Worm (Caenorhabditis elegans) whole organism, L2 larva: Measurements from ENCODE around the gene B0303.14.

ENCODE experiments used
- C34F6.9 ChIP-seq: fragments of 150-350 bp; optimal IDR thresholded peaks from 2 replicates; lab custom pipeline; 2014; ENCODE audit warnings: missing biosample characterization, missing genetic modification characterization
- F13H6.1 ChIP-seq: sonication (generic microtip); optimal IDR thresholded peaks from 2 replicates; lab custom pipeline; 2016; ENCODE audit warnings: missing genetic modification characterization, missing compliant biosample characterization
- R02D3.7 ChIP-seq: fragments of 150-350 bp; optimal IDR thresholded peaks from 2 replicates; lab custom pipeline; 2014; ENCODE audit warnings: missing biosample characterization, missing genetic modification characterization
- Y55F3AM.14 ChIP-seq: fragments of 200-800 bp; sonication (Bioruptor generic); optimal IDR thresholded peaks from 2 replicates; lab custom pipeline; 2018; ENCODE audit warnings: mild to moderate bottlenecking, missing genetic modification characterization, missing compliant biosample characterization
- ZK546.5 ChIP-seq: sonication (generic microtip); optimal IDR thresholded peaks from 2 replicates; lab custom pipeline; 2017; ENCODE audit warnings: missing biosample characterization, missing genetic modification characterization
- alr-1 ChIP-seq: fragments of 150-350 bp; optimal IDR thresholded peaks from 2 replicates; lab custom pipeline; 2014; ENCODE audit warnings: missing biosample characterization, missing genetic modification characterization
- aly-2 ChIP-seq: fragments of 150-350 bp; optimal IDR thresholded peaks from 2 replicates; lab custom pipeline; 2014; ENCODE audit warnings: missing biosample characterization, missing genetic modification characterization
- ama-1 ChIP-seq: fragments of 150-350 bp; optimal IDR thresholded peaks from 2 replicates; lab custom pipeline; 2018; ENCODE audit warnings: inconsistent platforms
- blmp-1 ChIP-seq: sonication (generic microtip); optimal IDR thresholded peaks from 2 replicates; lab custom pipeline; 2017; ENCODE audit warnings: missing genetic modification characterization, mild to moderate bottlenecking, missing compliant biosample characterization, antibody characterized with exemption, moderate library complexity; ENCODE audit not compliant: insufficient read depth
- ceh-16 ChIP-seq: fragments of 150-350 bp; optimal IDR thresholded peaks from 2 replicates; lab custom pipeline; 2014; ENCODE audit warnings: missing biosample characterization, missing genetic modification characterization
- ceh-82 ChIP-seq: fragments of 150-350 bp; optimal IDR thresholded peaks from 2 replicates; lab custom pipeline; 2014; ENCODE audit warnings: missing biosample characterization, missing genetic modification characterization
- crh-2 ChIP-seq: sonication (generic microtip); optimal IDR thresholded peaks from 2 replicates; lab custom pipeline; 2017; ENCODE audit warnings: missing biosample characterization, missing genetic modification characterization
- dmd-4 ChIP-seq: sonication (generic microtip); optimal IDR thresholded peaks from 2 replicates; lab custom pipeline; 2017; ENCODE audit warnings: missing biosample characterization, missing genetic modification characterization
- egl-27 ChIP-seq: sonication (generic microtip); optimal IDR thresholded peaks from 3 replicates; lab custom pipeline; 2017; ENCODE audit warnings: missing biosample characterization, missing genetic modification reagents, missing genetic modification characterization
- elt-1 ChIP-seq: fragments of 150-350 bp; optimal IDR thresholded peaks from 2 replicates; lab custom pipeline; 2014; ENCODE audit warnings: missing biosample characterization, missing genetic modification characterization
- elt-3 ChIP-seq: sonication (generic microtip); optimal IDR thresholded peaks from 2 replicates; lab custom pipeline; 2017; ENCODE audit warnings: missing biosample characterization, missing genetic modification characterization
- fos-1 ChIP-seq: fragments of 150-350 bp; optimal IDR thresholded peaks from 2 replicates; lab custom pipeline; 2014; ENCODE audit warnings: missing biosample characterization, missing genetic modification characterization
- gmeb-1 ChIP-seq: fragments of 150-350 bp; optimal IDR thresholded peaks from 2 replicates; lab custom pipeline; 2014; ENCODE audit warnings: missing biosample characterization, missing genetic modification characterization
- lin-11 ChIP-seq: fragments of 150-350 bp; sonication (generic microtip); optimal IDR thresholded peaks from 2 replicates; lab custom pipeline; 2014; ENCODE audit warnings: missing biosample characterization, missing genetic modification characterization, inconsistent platforms, mixed read lengths
- lin-13 ChIP-seq: fragments of 150-350 bp; optimal IDR thresholded peaks from 2 replicates; lab custom pipeline; 2014; ENCODE audit warnings: missing biosample characterization, missing genetic modification reagents, missing genetic modification characterization
- lin-39 ChIP-seq: fragments of 150-350 bp; optimal IDR thresholded peaks from 2 replicates; lab custom pipeline; 2014; ENCODE audit warnings: missing biosample characterization, missing genetic modification reagents, missing genetic modification characterization
- lsy-2 ChIP-seq, 2 experiments: fragments of 150-350 bp in 1 of 2; sonication (generic microtip) in 1 of 2; optimal IDR thresholded peaks; 2 replicates each; lab custom pipeline; 2014 to 2017; ENCODE audit warnings: missing biosample characterization in 2 of 2, missing genetic modification characterization in 2 of 2
- mab-5 ChIP-seq: fragments of 150-350 bp; optimal IDR thresholded peaks from 2 replicates; lab custom pipeline; 2014; ENCODE audit warnings: missing biosample characterization, missing genetic modification characterization
- mbf-1 ChIP-seq: sonication (generic microtip); optimal IDR thresholded peaks from 2 replicates; lab custom pipeline; 2017; ENCODE audit warnings: missing biosample characterization, missing genetic modification characterization
- mdl-1 ChIP-seq, 2 experiments: fragments of 150-350 bp in 1 of 2; sonication (generic microtip) in 1 of 2; optimal IDR thresholded peaks; 2 replicates each; lab custom pipeline; 2017; ENCODE audit warnings: missing biosample characterization in 2 of 2, missing genetic modification characterization in 2 of 2
- nhr-10 ChIP-seq: sonication (generic microtip); optimal IDR thresholded peaks from 2 replicates; lab custom pipeline; 2017; ENCODE audit warnings: missing biosample characterization, missing genetic modification characterization
- nhr-11 ChIP-seq: fragments of 150-350 bp; optimal IDR thresholded peaks from 2 replicates; lab custom pipeline; 2014; ENCODE audit warnings: missing biosample characterization, missing genetic modification characterization
- nhr-12 ChIP-seq: fragments of 150-350 bp; optimal IDR thresholded peaks from 2 replicates; lab custom pipeline; 2014; ENCODE audit warnings: missing biosample characterization, missing genetic modification characterization
- nhr-129 ChIP-seq: fragments of 150-350 bp; optimal IDR thresholded peaks from 2 replicates; lab custom pipeline; 2014; ENCODE audit warnings: missing biosample characterization, missing genetic modification characterization
- nhr-21 ChIP-seq: fragments of 150-350 bp; optimal IDR thresholded peaks from 2 replicates; lab custom pipeline; 2014; ENCODE audit warnings: missing biosample characterization, missing genetic modification characterization
- nhr-23 ChIP-seq: fragments of 150-350 bp; optimal IDR thresholded peaks from 2 replicates; lab custom pipeline; 2014; ENCODE audit warnings: missing biosample characterization, missing genetic modification reagents, missing genetic modification characterization
- nhr-237 ChIP-seq: fragments of 150-350 bp; optimal IDR thresholded peaks from 2 replicates; lab custom pipeline; 2014; ENCODE audit warnings: missing biosample characterization, missing genetic modification characterization
- nhr-25 ChIP-seq: fragments of 150-350 bp; sonication (generic microtip); optimal IDR thresholded peaks from 3 replicates; lab custom pipeline; 2014; ENCODE audit warnings: missing biosample characterization, missing genetic modification characterization
- nhr-6 ChIP-seq: fragments of 150-350 bp; optimal IDR thresholded peaks from 2 replicates; lab custom pipeline; 2014; ENCODE audit warnings: missing biosample characterization, missing genetic modification characterization
- nhr-77 ChIP-seq: fragments of 150-350 bp; optimal IDR thresholded peaks from 2 replicates; lab custom pipeline; 2014; ENCODE audit warnings: missing biosample characterization, missing genetic modification characterization
- peb-1 ChIP-seq: fragments of 150-350 bp; optimal IDR thresholded peaks from 2 replicates; lab custom pipeline; 2014; ENCODE audit warnings: missing biosample characterization, missing genetic modification characterization
- sem-4 ChIP-seq: fragments of 150-350 bp; optimal IDR thresholded peaks from 2 replicates; lab custom pipeline; 2014; ENCODE audit warnings: missing biosample characterization, missing genetic modification reagents, missing genetic modification characterization
- skn-1 ChIP-seq: sonication (generic microtip); optimal IDR thresholded peaks from 2 replicates; lab custom pipeline; 2017; ENCODE audit warnings: missing biosample characterization, missing genetic modification characterization
- sma-3 ChIP-seq: sonication (generic microtip); optimal IDR thresholded peaks from 2 replicates; lab custom pipeline; 2016; ENCODE audit warnings: missing genetic modification reagents, missing genetic modification characterization, missing compliant biosample characterization
- sma-9 ChIP-seq, 2 experiments: fragments of 150-350 bp in 1 of 2; sonication (generic microtip) in 1 of 2; optimal IDR thresholded peaks; 2 replicates each; lab custom pipeline; 2014 to 2016; ENCODE audit warnings: missing genetic modification characterization in 2 of 2, mild to moderate bottlenecking in 1 of 2, missing biosample characterization in 1 of 2, missing compliant biosample characterization in 1 of 2, missing genetic modification reagents in 1 of 2, moderate library complexity in 1 of 2
- snpc-4 ChIP-seq: fragments of 150-350 bp; optimal IDR thresholded peaks from 2 replicates; lab custom pipeline; 2014; ENCODE audit warnings: missing biosample characterization, missing genetic modification characterization
- unc-39 ChIP-seq: fragments of 150-350 bp; optimal IDR thresholded peaks from 2 replicates; lab custom pipeline; 2014; ENCODE audit warnings: missing biosample characterization, missing genetic modification characterization
- unc-55 ChIP-seq: fragments of 150-350 bp; sonication (generic microtip); optimal IDR thresholded peaks from 3 replicates; lab custom pipeline; 2014; ENCODE audit warnings: missing biosample characterization, missing genetic modification reagents, missing genetic modification characterization
- unc-62 ChIP-seq: fragments of 150-350 bp; optimal IDR thresholded peaks from 2 replicates; lab custom pipeline; 2014; ENCODE audit warnings: missing biosample characterization, missing genetic modification reagents, missing genetic modification characterization
- zag-1 ChIP-seq: fragments of 150-350 bp; optimal IDR thresholded peaks from 2 replicates; lab custom pipeline; 2014; ENCODE audit warnings: missing biosample characterization, missing genetic modification characterization
- ztf-1 ChIP-seq: fragments of 200-800 bp; sonication (Bioruptor generic); conservative IDR thresholded peaks from 2 replicates; pipeline ENCODE4 v1.3.6; 2022; ENCODE audit warnings: missing genetic modification characterization, missing compliant biosample characterization
- ztf-11 ChIP-seq: sonication (generic microtip); optimal IDR thresholded peaks from 2 replicates; lab custom pipeline; 2017; ENCODE audit warnings: missing biosample characterization, missing genetic modification characterization
- ztf-4 ChIP-seq: fragments of 150-350 bp; optimal IDR thresholded peaks from 2 replicates; lab custom pipeline; 2014; ENCODE audit warnings: missing biosample characterization, missing genetic modification characterization

The B0303.14 gene

ce11 chrIII:8750606-8751005 is 34.6 kb upstream of the B0303.14 start, which contains the start of gene ugtp-1:
ugtp-1 (minus strand) TSS chrIII:8750706.
- TF ChIP-seq lin-39 (tag; lab: Kevin White, UChicago) (no peak), ceh-82 (tag; lab: Kevin White, UChicago) (no peak), ztf-4 (tag; lab: Kevin White, UChicago) (no peak), gmeb-1 (tag; lab: Kevin White, UChicago) (no peak), lsy-2 (tag; optimal IDR thresholded peaks at IDR 0.05; lab: Kevin White, UChicago) (no peak), ztf-11 (no peak), crh-2 (tag; lab: Kevin White, UChicago) (no peak), unc-39 (tag; lab: Kevin White, UChicago) (no peak), Y55F3AM.14 (GFP tag; lab: Kevin White, UChicago) (no peak)
- TF ChIP-seq, all 48 proteins: peak for 0

DNA sequence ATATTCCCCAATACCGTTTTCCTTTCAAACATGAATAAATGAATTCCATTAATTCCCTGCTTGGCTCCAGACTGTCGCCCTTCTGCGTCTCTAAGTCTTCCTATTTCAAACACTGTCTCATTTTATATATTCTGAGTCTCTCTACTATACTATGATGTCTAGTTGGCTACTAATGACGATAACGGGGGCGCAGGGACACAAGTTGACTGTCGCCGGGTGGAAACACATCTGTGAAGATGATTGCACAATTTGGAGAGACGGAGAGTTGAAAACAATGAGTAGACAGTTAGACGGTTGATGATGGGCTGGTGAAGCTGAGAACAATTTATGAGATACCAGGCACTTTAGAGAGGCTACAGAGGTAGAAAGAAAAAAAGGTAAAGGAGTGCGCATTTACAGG is 33.5 kb upstream of the B0303.14 start, which contains the start of gene sma-2:
TSS of gene sma-2 (plus strand) at position 194 of the 400 bp plus-strand sequence.
- peak; percentile 98 for TF ChIP-seq fos-1 (tag; lab: Kevin White, UChicago)
- TF ChIP-seq ZK546.5 (tag; lab: Kevin White, UChicago), result no peak
- no peak for TF ChIP-seq aly-2 (tag; lab: Kevin White, UChicago)
- TF ChIP-seq ztf-11, result no peak
- TF ChIP-seq nhr-6 (tag; lab: Kevin White, UChicago), result no peak
- no peak for TF ChIP-seq ama-1
- TF ChIP-seq Y55F3AM.14 (GFP tag; lab: Kevin White, UChicago), result no peak
- TF ChIP-seq ztf-1, result no peak
- TF ChIP-seq peb-1, result no peak
- TF ChIP-seq nhr-237 (tag; lab: Kevin White, UChicago), result no peak
- no peak for TF ChIP-seq blmp-1 (tag; lab: Kevin White, UChicago)
- TF ChIP-seq mdl-1 (tag; optimal IDR thresholded peaks at IDR 0.05; lab: Kevin White, UChicago), result peak in 1 of 2 experiments; percentile 16
- TF ChIP-seq skn-1 (tag; lab: Kevin White, UChicago), result no peak
- no peak for TF ChIP-seq snpc-4 (tag; lab: Kevin White, UChicago)
- TF ChIP-seq lin-11 (tag; lab: Kevin White, UChicago), result no peak
- TF ChIP-seq lsy-2 (tag; optimal IDR thresholded peaks at IDR 0.05; lab: Kevin White, UChicago), result peak in 1 of 2 experiments; percentile 45
- no peak for TF ChIP-seq nhr-10 (tag; lab: Kevin White, UChicago)
- no peak for TF ChIP-seq mbf-1 (tag; lab: Kevin White, UChicago)
- no peak for TF ChIP-seq sem-4 (tag; lab: Kevin White, UChicago)
- no peak for TF ChIP-seq unc-39 (tag; lab: Kevin White, UChicago)
- TF ChIP-seq sma-9 (GFP tag; optimal IDR thresholded peaks at IDR 0.05; lab: Kevin White, UChicago), result peak; percentile 91
- TF ChIP-seq sma-9 (tag; optimal IDR thresholded peaks at IDR 0.05; lab: Kevin White, UChicago), result no peak
- TF ChIP-seq C34F6.9 (tag; lab: Kevin White, UChicago), result peak; percentile 29
- no peak for TF ChIP-seq nhr-11 (tag; lab: Kevin White, UChicago)
- no peak for TF ChIP-seq nhr-23 (tag; lab: Kevin White, UChicago)
- peak; percentile 68 for TF ChIP-seq nhr-129 (tag; lab: Kevin White, UChicago)
- no peak for TF ChIP-seq alr-1
- no peak for TF ChIP-seq nhr-12
- no peak for TF ChIP-seq ceh-82 (tag; lab: Kevin White, UChicago)
- no peak for TF ChIP-seq elt-1
- peak; percentile 74 for TF ChIP-seq nhr-25
- no peak for TF ChIP-seq dmd-4 (tag; lab: Kevin White, UChicago)
- TF ChIP-seq ztf-4 (tag; lab: Kevin White, UChicago), result no peak
- TF ChIP-seq mab-5, result no peak
- TF ChIP-seq sma-3 (GFP tag; lab: Kevin White, UChicago), result peak; percentile 99
- peak; percentile 15 for TF ChIP-seq egl-27
- no peak for TF ChIP-seq zag-1
- TF ChIP-seq crh-2 (tag; lab: Kevin White, UChicago), result peak; percentile 85
- TF ChIP-seq lin-13 (GFP tag; lab: Kevin White, UChicago), result no peak
- TF ChIP-seq R02D3.7 (tag; lab: Kevin White, UChicago), result no peak
- TF ChIP-seq nhr-21 (tag; lab: Kevin White, UChicago), result peak; percentile 52
- TF ChIP-seq lin-39 (tag; lab: Kevin White, UChicago), result no peak
- TF ChIP-seq unc-55 (GFP tag; lab: Kevin White, UChicago), result no peak
- no peak for TF ChIP-seq nhr-77 (tag; lab: Kevin White, UChicago)
- peak; percentile 88 for TF ChIP-seq F13H6.1 (tag; lab: Kevin White, UChicago)
- TF ChIP-seq gmeb-1 (tag; lab: Kevin White, UChicago), result peak; percentile 72
- no peak for TF ChIP-seq unc-62 (GFP tag; lab: Kevin White, UChicago)
- no peak for TF ChIP-seq ceh-16
- no peak for TF ChIP-seq elt-3 (tag; lab: Kevin White, UChicago)
